Worm (Caenorhabditis elegans): Measurements from ENCODE around the gene srz-78.

ce11 chrIV:3514467-3514866 lies 22.9 kb downstream of the srz-78 start, which contains the start of gene tsg-101:
- no peak for TF ChIP-seq ama-1 (optimal IDR thresholded peaks at IDR 0.05)
- no peak for TF ChIP-seq tbx-2 (tag; optimal IDR thresholded peaks at IDR 0.05)
- no peak for TF ChIP-seq ets-4 (tag; optimal IDR thresholded peaks at IDR 0.05)
- TF ChIP-seq elt-2 (tag; optimal IDR thresholded peaks at IDR 0.05): no peak
- no peak for TF ChIP-seq pros-1 (tag; optimal IDR thresholded peaks at IDR 0.05)
- TF ChIP-seq dmd-4 (tag; optimal IDR thresholded peaks at IDR 0.05; ENCODE audit: borderline replicate concordance): no peak
- no peak for TF ChIP-seq lin-11 (tag; optimal IDR thresholded peaks at IDR 0.05)
- no peak for TF ChIP-seq fkh-10 (GFP tag; optimal IDR thresholded peaks at IDR 0.05)
- TF ChIP-seq hlh-8 (tag; optimal IDR thresholded peaks at IDR 0.05): no peak
- no peak for TF ChIP-seq mec-3 (tag; optimal IDR thresholded peaks at IDR 0.05; ENCODE audit: borderline replicate concordance)
- no peak for TF ChIP-seq nfya-1 (tag; optimal IDR thresholded peaks at IDR 0.05)
- TF ChIP-seq rnt-1 (tag; optimal IDR thresholded peaks at IDR 0.05): no peak

Data from whole organism, late embryonic.